Worm (Caenorhabditis elegans) whole organism, mixed stage, embryonic: ENCODE results near the gene srlf-14.

Experiments used
- M03D4.4 ChIP-seq: sonication (generic microtip); optimal IDR thresholded peaks from 2 replicates; lab custom pipeline; 2017; ENCODE audit warnings: mild to moderate bottlenecking, missing genetic modification characterization, missing compliant biosample characterization
- bed-3 ChIP-seq: fragments of 200-800 bp; sonication (Bioruptor generic); optimal IDR thresholded peaks from 3 replicates; lab custom pipeline; 2018; ENCODE audit warnings: mild to moderate bottlenecking, missing genetic modification characterization, moderate library complexity, missing compliant biosample characterization
- blmp-1 ChIP-seq: fragments of 150-350 bp; optimal IDR thresholded peaks from 2 replicates; lab custom pipeline; 2014; ENCODE audit warnings: missing biosample characterization, missing genetic modification characterization
- ceh-39 ChIP-seq: fragments of 150-350 bp; optimal IDR thresholded peaks from 2 replicates; lab custom pipeline; 2014; ENCODE audit warnings: missing biosample characterization, missing genetic modification characterization
- ceh-43 ChIP-seq: fragments of 200-800 bp; sonication (Bioruptor generic); optimal IDR thresholded peaks from 2 replicates; lab custom pipeline; 2018; ENCODE audit warnings: mild to moderate bottlenecking, missing genetic modification characterization, moderate library complexity, missing compliant biosample characterization
- ceh-83 ChIP-seq: fragments of 200-800 bp; sonication (Bioruptor generic); optimal IDR thresholded peaks from 2 replicates; lab custom pipeline; 2018; ENCODE audit warnings: mild to moderate bottlenecking, missing genetic modification characterization, missing compliant biosample characterization
- ces-1 ChIP-seq: fragments of 150-350 bp; optimal IDR thresholded peaks from 2 replicates; lab custom pipeline; 2014; ENCODE audit warnings: missing biosample characterization, missing genetic modification reagents, missing genetic modification characterization
- cnd-1 ChIP-seq: fragments of 200-800 bp; sonication (Bioruptor generic); optimal IDR thresholded peaks from 2 replicates; lab custom pipeline; 2018; ENCODE audit warnings: mild to moderate bottlenecking, missing genetic modification characterization, missing compliant biosample characterization
- drap-1 ChIP-seq: fragments of 200-800 bp; sonication (Bioruptor generic); optimal IDR thresholded peaks from 3 replicates; lab custom pipeline; 2018; ENCODE audit warnings: mild to moderate bottlenecking, missing genetic modification characterization, missing compliant biosample characterization
- elt-1 ChIP-seq: sonication (generic microtip); optimal IDR thresholded peaks from 2 replicates; lab custom pipeline; 2017; ENCODE audit warnings: missing genetic modification characterization, mild to moderate bottlenecking, missing compliant biosample characterization, antibody characterized with exemption, moderate library complexity, borderline replicate concordance; ENCODE audit not compliant: insufficient read depth
- elt-3 ChIP-seq: fragments of 150-350 bp; optimal IDR thresholded peaks from 2 replicates; lab custom pipeline; 2014; ENCODE audit warnings: missing biosample characterization, missing genetic modification characterization
- flh-1 ChIP-seq: fragments of 200-800 bp; sonication (Bioruptor generic); optimal IDR thresholded peaks from 2 replicates; lab custom pipeline; 2018; ENCODE audit warnings: mild to moderate bottlenecking, missing genetic modification characterization, moderate library complexity, missing compliant biosample characterization
- ham-2 ChIP-seq: fragments of 200-800 bp; sonication (Bioruptor generic); optimal IDR thresholded peaks from 2 replicates; lab custom pipeline; 2018; ENCODE audit warnings: mild to moderate bottlenecking, missing genetic modification characterization, missing compliant biosample characterization
- hlh-1 ChIP-seq: fragments of 150-350 bp; optimal IDR thresholded peaks from 2 replicates; lab custom pipeline; 2014; ENCODE audit warnings: missing biosample characterization, missing genetic modification reagents, missing genetic modification characterization
- lin-13 ChIP-seq: fragments of 150-350 bp; optimal IDR thresholded peaks from 2 replicates; lab custom pipeline; 2014; ENCODE audit warnings: missing biosample characterization, missing genetic modification characterization
- lin-32 ChIP-seq: fragments of 200-800 bp; sonication (Bioruptor generic); optimal IDR thresholded peaks from 2 replicates; lab custom pipeline; 2018; ENCODE audit warnings: mild to moderate bottlenecking, missing genetic modification characterization, missing compliant biosample characterization
- lsy-2 ChIP-seq: fragments of 150-350 bp; optimal IDR thresholded peaks from 2 replicates; lab custom pipeline; 2014; ENCODE audit warnings: missing biosample characterization, missing genetic modification characterization
- mab-5 ChIP-seq: fragments of 150-350 bp; optimal IDR thresholded peaks from 2 replicates; lab custom pipeline; 2014; ENCODE audit warnings: missing biosample characterization, missing genetic modification characterization
- mep-1 ChIP-seq: fragments of 150-350 bp; optimal IDR thresholded peaks from 2 replicates; lab custom pipeline; 2017; ENCODE audit warnings: missing biosample characterization, missing genetic modification reagents, missing genetic modification characterization, inconsistent platforms
- mls-2 ChIP-seq: sonication (generic microtip); optimal IDR thresholded peaks from 2 replicates; lab custom pipeline; 2016; ENCODE audit warnings: mild to moderate bottlenecking, missing genetic modification characterization, moderate library complexity, missing compliant biosample characterization
- nhr-12 ChIP-seq: fragments of 150-350 bp; optimal IDR thresholded peaks from 2 replicates; lab custom pipeline; 2014; ENCODE audit warnings: missing biosample characterization, missing genetic modification characterization
- nhr-2 ChIP-seq: fragments of 150-350 bp; optimal IDR thresholded peaks from 2 replicates; lab custom pipeline; 2014; ENCODE audit warnings: missing biosample characterization, missing genetic modification characterization
- nhr-237 ChIP-seq: fragments of 150-350 bp; optimal IDR thresholded peaks from 2 replicates; lab custom pipeline; 2014; ENCODE audit warnings: missing biosample characterization, missing genetic modification characterization
- nhr-28 ChIP-seq: fragments of 150-350 bp; optimal IDR thresholded peaks from 2 replicates; lab custom pipeline; 2014; ENCODE audit warnings: missing biosample characterization, missing genetic modification characterization
- nhr-76 ChIP-seq: sonication (generic microtip); optimal IDR thresholded peaks from 2 replicates; lab custom pipeline; 2017; ENCODE audit warnings: missing biosample characterization, missing genetic modification characterization
- pha-4 ChIP-seq: fragments of 150-350 bp; optimal IDR thresholded peaks from 2 replicates; lab custom pipeline; 2018; ENCODE audit warnings: missing biosample characterization, missing genetic modification reagents, missing genetic modification characterization
- sem-2 ChIP-seq: fragments of 200-800 bp; sonication (Bioruptor generic); optimal IDR thresholded peaks from 2 replicates; lab custom pipeline; 2018; ENCODE audit warnings: mild to moderate bottlenecking, missing genetic modification characterization, missing compliant biosample characterization
- snpc-4 ChIP-seq: fragments of 150-350 bp; optimal IDR thresholded peaks from 2 replicates; lab custom pipeline; 2014; ENCODE audit warnings: missing biosample characterization, missing genetic modification characterization
- sptf-1 ChIP-seq: sonication (generic microtip); optimal IDR thresholded peaks from 2 replicates; lab custom pipeline; 2017; ENCODE audit warnings: mild to moderate bottlenecking, missing genetic modification characterization, moderate library complexity, missing compliant biosample characterization
- tbx-8 ChIP-seq: fragments of 200-800 bp; sonication (Bioruptor generic); optimal IDR thresholded peaks from 2 replicates; lab custom pipeline; 2018; ENCODE audit warnings: mild to moderate bottlenecking, missing genetic modification characterization, moderate library complexity, missing compliant biosample characterization
- unc-120 ChIP-seq: sonication (generic microtip); optimal IDR thresholded peaks from 2 replicates; lab custom pipeline; 2017; ENCODE audit warnings: missing genetic modification characterization, missing compliant biosample characterization; ENCODE audit not compliant: poor library complexity, severe bottlenecking
- unc-39 ChIP-seq: fragments of 150-350 bp; optimal IDR thresholded peaks from 2 replicates; lab custom pipeline; 2014; ENCODE audit warnings: missing biosample characterization, missing genetic modification characterization
- unc-62 ChIP-seq: fragments of 150-350 bp; optimal IDR thresholded peaks from 2 replicates; lab custom pipeline; 2014; ENCODE audit warnings: missing biosample characterization, missing genetic modification reagents, missing genetic modification characterization
- zip-8 ChIP-seq: fragments of 150-350 bp; optimal IDR thresholded peaks from 2 replicates; lab custom pipeline; 2014; ENCODE audit warnings: missing biosample characterization, missing genetic modification characterization
- ztf-11 ChIP-seq: fragments of 150-350 bp; optimal IDR thresholded peaks from 2 replicates; lab custom pipeline; 2014; ENCODE audit warnings: missing biosample characterization, missing genetic modification characterization

Gene srlf-14

DNA sequence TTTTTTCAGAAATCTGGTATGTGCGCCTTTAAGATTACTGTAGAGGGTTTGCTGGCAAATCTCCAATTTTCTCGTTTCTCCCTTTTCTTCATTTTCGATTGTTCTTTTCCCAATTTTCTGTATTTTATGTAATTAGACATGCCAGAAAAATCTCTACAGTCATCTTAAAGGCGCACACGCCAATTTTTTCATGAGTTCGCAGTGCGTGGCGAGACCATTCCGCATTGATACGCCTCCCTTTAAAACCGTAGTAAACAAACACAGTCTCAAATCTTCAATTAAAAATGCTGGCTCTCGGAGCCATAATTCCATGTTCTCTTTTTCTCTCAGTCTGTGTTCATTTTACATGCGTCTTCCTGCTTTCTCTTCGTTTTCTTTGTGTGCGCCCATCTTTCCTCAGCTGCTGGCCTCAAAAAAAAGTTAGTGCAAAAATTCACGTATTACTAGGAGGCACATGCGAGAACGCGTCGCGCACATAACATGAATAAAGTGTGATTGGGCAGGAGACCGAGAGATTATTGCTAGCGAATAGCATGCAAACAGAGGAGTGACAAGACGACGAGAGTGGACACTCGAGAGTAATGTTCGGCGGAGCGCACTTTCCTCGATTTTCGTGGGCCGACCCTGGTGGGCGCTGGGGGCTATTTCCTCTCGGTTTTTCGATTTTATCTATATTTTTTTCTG is 24.9 kb upstream of the srlf-14 start:
- TF ChIP-seq M03D4.4 (tag; lab: Kevin White, UChicago) (peak; percentile 30), sem-2 (GFP tag; lab: Kevin White, UChicago) (no peak), lin-32 (GFP tag; lab: Kevin White, UChicago) (no peak), unc-62 (peak; percentile 14), drap-1 (no peak), mls-2 (peak; percentile 48), mep-1 (peak; percentile 40), ceh-83 (GFP tag; lab: Kevin White, UChicago) (no peak), elt-1 (tag; lab: Kevin White, UChicago) (peak; percentile 27), pha-4 (tag; lab: Kevin White, UChicago) (peak; percentile 39), mab-5 (tag; lab: Kevin White, UChicago) (no peak), elt-3 (no peak), nhr-76 (no peak), snpc-4 (tag; lab: Kevin White, UChicago) (no peak), hlh-1 (tag; lab: Kevin White, UChicago) (peak; percentile 45), ztf-11 (tag; lab: Kevin White, UChicago) (no peak), bed-3 (GFP tag; lab: Kevin White, UChicago) (no peak), unc-120 (tag; lab: Kevin White, UChicago) (peak; percentile 13), flh-1 (GFP tag; lab: Kevin White, UChicago) (no peak), ceh-43 (GFP tag; lab: Kevin White, UChicago) (no peak), nhr-2 (tag; lab: Kevin White, UChicago) (no peak), nhr-28 (tag; lab: Kevin White, UChicago) (no peak), sptf-1 (no peak), unc-39 (tag; lab: Kevin White, UChicago) (no peak), zip-8 (tag; lab: Kevin White, UChicago) (no peak), ham-2 (no peak), lsy-2 (tag; lab: Kevin White, UChicago) (peak; percentile 21), lin-13 (tag; lab: Kevin White, UChicago) (no peak), tbx-8 (GFP tag; lab: Kevin White, UChicago) (no peak), cnd-1 (tag; lab: Kevin White, UChicago) (no peak), ceh-39 (tag; lab: Kevin White, UChicago) (peak; percentile 32), blmp-1 (tag; lab: Kevin White, UChicago) (no peak), nhr-237 (peak; percentile 20), ces-1 (peak; percentile 79), nhr-12 (tag; lab: Kevin White, UChicago) (no peak)

DNA sequence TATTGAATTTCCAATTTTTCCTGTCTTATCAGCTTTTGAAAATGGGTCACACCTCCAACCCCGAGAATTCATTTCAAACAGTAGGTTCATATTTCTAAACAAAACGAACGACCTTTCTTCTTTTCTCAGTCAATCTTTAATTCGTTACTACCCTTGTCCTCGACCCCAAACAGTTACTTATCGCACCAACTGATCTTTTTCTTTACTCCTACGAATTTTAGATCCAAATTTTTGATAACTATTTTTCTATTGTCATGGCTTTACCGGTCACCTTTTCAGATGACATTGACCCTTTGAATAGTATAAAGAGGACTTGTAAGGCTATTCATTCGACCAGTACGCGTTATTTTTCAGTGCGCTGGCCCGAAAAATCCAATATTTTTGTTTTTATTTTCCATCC is 22.0 kb upstream of the srlf-14 start:
- TF ChIP-seq bed-3 (GFP tag; lab: Kevin White, UChicago) (no peak), lin-13 (tag; lab: Kevin White, UChicago) (no peak), pha-4 (tag; lab: Kevin White, UChicago) (no peak), blmp-1 (tag; lab: Kevin White, UChicago) (no peak), M03D4.4 (tag; lab: Kevin White, UChicago) (no peak), flh-1 (GFP tag; lab: Kevin White, UChicago) (no peak), ceh-39 (tag; lab: Kevin White, UChicago) (no peak), nhr-2 (tag; lab: Kevin White, UChicago) (no peak), ceh-43 (GFP tag; lab: Kevin White, UChicago) (no peak), ztf-11 (tag; lab: Kevin White, UChicago) (no peak), mls-2 (no peak), mab-5 (tag; lab: Kevin White, UChicago) (no peak), ces-1 (no peak), nhr-237 (no peak), nhr-28 (tag; lab: Kevin White, UChicago) (no peak)
- TF ChIP-seq, all 35 proteins: peak for 0

DNA sequence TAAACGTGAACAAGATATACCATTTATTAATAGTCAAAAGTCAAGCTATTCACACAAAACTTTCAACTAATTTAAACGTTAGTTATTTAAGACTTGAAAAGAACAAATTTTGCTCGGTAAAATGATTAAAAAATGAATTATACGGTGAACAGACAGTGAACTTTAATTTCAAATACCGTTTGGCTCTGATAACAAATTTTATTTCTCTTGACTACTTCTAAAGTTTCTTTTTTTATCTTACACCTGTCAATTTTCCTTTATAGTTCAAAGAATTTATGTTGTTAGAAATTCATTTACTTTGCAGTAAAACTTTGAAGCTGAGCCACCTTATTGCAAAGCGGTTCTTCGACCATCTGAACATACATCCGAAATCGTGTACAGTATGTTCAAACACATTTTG is 21.2 kb upstream of the srlf-14 start, which contains the start of gene ZK593.3:
Gene ZK593.3, plus strand, starts transcription at position 301 of the 400 bp plus-strand sequence.
- TF ChIP-seq M03D4.4 (tag; lab: Kevin White, UChicago): no peak
- no peak for TF ChIP-seq unc-62
- TF ChIP-seq sem-2 (GFP tag; lab: Kevin White, UChicago): no peak
- TF ChIP-seq mls-2: no peak
- TF ChIP-seq sptf-1: no peak
- TF ChIP-seq zip-8 (tag; lab: Kevin White, UChicago): no peak
- no peak for TF ChIP-seq hlh-1 (tag; lab: Kevin White, UChicago)
- TF ChIP-seq nhr-12 (tag; lab: Kevin White, UChicago): no peak
- TF ChIP-seq elt-3: no peak
- TF ChIP-seq drap-1: no peak
- no peak for TF ChIP-seq snpc-4 (tag; lab: Kevin White, UChicago)
- TF ChIP-seq pha-4 (tag; lab: Kevin White, UChicago): no peak
- TF ChIP-seq lin-13 (tag; lab: Kevin White, UChicago): no peak
- no peak for TF ChIP-seq lsy-2 (tag; lab: Kevin White, UChicago)
- no peak for TF ChIP-seq mab-5 (tag; lab: Kevin White, UChicago)
- no peak for TF ChIP-seq ceh-83 (GFP tag; lab: Kevin White, UChicago)
- no peak for TF ChIP-seq tbx-8 (GFP tag; lab: Kevin White, UChicago)
- TF ChIP-seq ceh-43 (GFP tag; lab: Kevin White, UChicago): no peak
- no peak for TF ChIP-seq unc-120 (tag; lab: Kevin White, UChicago)
